Worm (Caenorhabditis elegans): ENCODE results near the gene degt-1.

DNA sequence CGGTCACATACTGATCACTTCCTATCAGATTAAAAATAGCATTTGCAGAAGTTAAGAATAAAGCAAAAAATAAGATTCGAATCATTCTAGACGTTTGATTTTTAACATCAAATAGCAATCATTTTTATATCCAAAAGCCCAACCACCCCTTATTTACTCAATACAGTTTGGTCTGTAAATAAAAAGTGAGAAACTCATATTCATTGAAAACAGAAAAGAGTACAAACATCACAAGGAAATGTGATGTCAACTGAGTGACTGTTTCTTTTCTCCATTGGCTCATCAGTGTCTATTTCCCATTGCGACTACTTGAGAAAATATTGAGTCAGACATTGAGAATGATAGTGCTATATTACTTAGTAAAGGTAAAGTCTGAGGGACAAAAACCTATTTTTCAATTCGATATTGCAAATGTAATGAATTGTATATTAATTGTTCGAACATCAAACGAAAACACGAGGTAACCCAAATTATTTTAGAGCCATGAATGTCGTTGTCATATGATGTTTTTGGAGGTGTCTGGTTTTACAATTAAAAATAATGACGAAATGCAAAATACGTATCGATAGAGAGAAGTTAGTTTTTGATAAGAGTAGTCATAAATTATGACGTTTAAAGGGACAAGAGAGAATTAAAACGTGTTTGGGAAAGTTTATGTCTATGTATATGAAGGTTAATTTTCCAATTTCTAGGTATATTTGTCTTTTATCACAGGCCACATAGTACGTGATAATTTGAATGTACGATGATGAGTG lies 49.8 kb downstream of the degt-1 start, which contains the start of gene ttr-23:
- no peak for TF ChIP-seq dao-5 (tag; optimal IDR thresholded peaks at IDR 0.05)
- TF ChIP-seq him-1 (tag; optimal IDR thresholded peaks at IDR 0.05) = no peak
- no peak for TF ChIP-seq W03F9.2 (tag; optimal IDR thresholded peaks at IDR 0.05)

Data from whole organism, L4/young adult.